Fruit fly (Drosophila melanogaster): ENCODE measurements around the gene CG4483.

DNA sequence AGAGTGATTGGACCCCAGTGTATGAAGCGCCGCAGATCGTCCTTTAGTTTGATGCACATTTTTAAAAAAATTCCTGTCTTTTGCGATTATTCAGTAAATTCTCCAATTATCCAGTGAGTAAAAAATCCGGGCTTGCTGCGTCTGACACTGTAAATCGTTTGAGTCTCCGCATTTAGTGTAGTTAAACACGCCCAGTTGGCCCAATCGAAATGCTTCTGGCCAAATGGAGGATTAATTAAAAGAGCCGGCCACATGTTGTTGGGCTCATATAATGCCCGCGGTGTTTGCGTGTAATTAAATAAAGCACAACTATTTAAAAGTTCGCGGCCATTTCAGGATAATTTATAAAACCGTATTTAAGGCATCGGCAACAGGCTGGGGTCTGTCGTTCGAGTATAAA, at the start of gene CG4483:
- no peak for TF ChIP-seq pum (GFP tag; optimal IDR thresholded peaks at IDR 0.05)
- TF ChIP-seq CG7372 (GFP tag; IDR thresholded peaks at IDR 0.05), result no peak
- no peak for TF ChIP-seq CTCF (GFP tag; optimal IDR thresholded peaks at IDR 0.05)
- TF ChIP-seq sens (GFP tag), result no peak
- TF ChIP-seq CG31388 (GFP tag; optimal IDR thresholded peaks at IDR 0.05), result no peak
- no peak for TF ChIP-seq CG34224 (GFP tag; IDR thresholded peaks at IDR 0.05; ENCODE audit: partially characterized antibody)
- TF ChIP-seq repo (GFP tag; optimal IDR thresholded peaks at IDR 0.05), result no peak
- TF ChIP-seq Dek (tag; optimal IDR thresholded peaks at IDR 0.05), result no peak
- TF ChIP-seq CG2129 (GFP tag; IDR thresholded peaks at IDR 0.05; ENCODE audit: partially characterized antibody), result no peak
- TF ChIP-seq Rfx (GFP tag; IDR thresholded peaks at IDR 0.05), result no peak
- no peak for TF ChIP-seq psq (GFP tag; optimal IDR thresholded peaks at IDR 0.05)
- no peak for TF ChIP-seq CG11093 (GFP tag; IDR thresholded peaks at IDR 0.05)
